Fruit fly (Drosophila melanogaster) whole organism, embryonic: ENCODE data around the gene CG3149.

ENCODE experiments used
- Antp ChIP-seq: fragments of 200-800 bp; sonication (Bioruptor generic); optimal IDR thresholded peaks from 3 replicates; lab custom pipeline; 2016; ENCODE audit warnings: missing biosample characterization, missing genetic modification characterization
- B-H2 ChIP-seq: fragments of 200-800 bp; sonication (Bioruptor generic); optimal IDR thresholded peaks from 2 replicates; lab custom pipeline; 2018; ENCODE audit warnings: missing biosample characterization, mild to moderate bottlenecking, missing genetic modification characterization
- CG10267 ChIP-seq: fragments of 200-800 bp; sonication (Bioruptor generic); optimal IDR thresholded peaks from 2 replicates; lab custom pipeline; 2018; ENCODE audit warnings: missing biosample characterization, mild to moderate bottlenecking, missing genetic modification characterization, moderate library complexity
- CG11456 ChIP-seq: fragments of 200-800 bp; sonication (Bioruptor generic); IDR thresholded peaks from 3 replicates; pipeline ENCODE4 v1.3.6; 2022; ENCODE audit warnings: missing biosample characterization, missing genetic modification characterization
- CG12219 ChIP-seq: fragments of 200-800 bp; sonication (Bioruptor generic); optimal IDR thresholded peaks from 3 replicates; lab custom pipeline; 2018; ENCODE audit warnings: missing biosample characterization, mild to moderate bottlenecking, missing genetic modification characterization
- CG14050 ChIP-seq: fragments of 200-800 bp; sonication (Bioruptor generic); IDR thresholded peaks from 3 replicates; pipeline ENCODE4 v1.3.6; 2022; ENCODE audit warnings: missing biosample characterization, missing genetic modification characterization
- CG14860 ChIP-seq: fragments of 200-800 bp; sonication (Bioruptor generic); IDR thresholded peaks from 3 replicates; pipeline ENCODE4 v1.3.6; 2022; ENCODE audit warnings: missing biosample characterization, missing genetic modification characterization; ENCODE audit not compliant: partially characterized antibody
- CG1647 ChIP-seq: fragments of 200-800 bp; sonication (Bioruptor generic); optimal IDR thresholded peaks from 3 replicates; lab custom pipeline; 2016; ENCODE audit warnings: missing biosample characterization, missing genetic modification characterization
- CG17568 ChIP-seq: fragments of 200-800 bp; sonication (Bioruptor generic); optimal IDR thresholded peaks from 2 replicates; lab custom pipeline; 2018; ENCODE audit warnings: missing biosample characterization, mild to moderate bottlenecking, missing genetic modification characterization, moderate library complexity
- CG18619 ChIP-seq: fragments of 200-800 bp; sonication (Bioruptor generic); optimal IDR thresholded peaks from 3 replicates; lab custom pipeline; 2017; ENCODE audit warnings: missing biosample characterization, mild to moderate bottlenecking, missing genetic modification characterization
- CG32767 ChIP-seq: fragments of 200-800 bp; sonication (Bioruptor generic); IDR thresholded peaks from 2 replicates; pipeline ENCODE4 v1.3.6; 2022; ENCODE audit warnings: missing biosample characterization, missing genetic modification characterization
- CG4404 ChIP-seq: fragments of 200-800 bp; sonication (Bioruptor generic); IDR thresholded peaks from 2 replicates; pipeline ENCODE4 v1.3.6; 2022; ENCODE audit warnings: missing biosample characterization, missing genetic modification characterization
- CG5180 ChIP-seq: fragments of 200-800 bp; sonication (Bioruptor generic); optimal IDR thresholded peaks from 3 replicates; lab custom pipeline; 2017; ENCODE audit warnings: missing biosample characterization, missing genetic modification characterization, mild to moderate bottlenecking, moderate library complexity, missing genetic modification reagents
- CG8944 ChIP-seq: fragments of 200-800 bp; sonication (Bioruptor generic); optimal IDR thresholded peaks from 3 replicates; lab custom pipeline; 2016; ENCODE audit warnings: missing biosample characterization, missing genetic modification characterization
- CHES-1-like ChIP-seq: fragments of 200-800 bp; sonication (Bioruptor generic); optimal IDR thresholded peaks from 2 replicates; lab custom pipeline; 2016; ENCODE audit warnings: missing biosample characterization, missing genetic modification characterization
- CTCF ChIP-seq: fragments of 200-800 bp; sonication (Bioruptor generic); optimal IDR thresholded peaks from 2 replicates; lab custom pipeline; 2017; ENCODE audit warnings: missing biosample characterization, mild to moderate bottlenecking, missing genetic modification characterization, moderate library complexity
- Camta ChIP-seq: fragments of 200-800 bp; sonication (Bioruptor generic); optimal IDR thresholded peaks from 2 replicates; lab custom pipeline; 2016; ENCODE audit warnings: missing biosample characterization, missing genetic modification characterization
- CrebB ChIP-seq: fragments of 200-800 bp; sonication (Bioruptor generic); optimal IDR thresholded peaks from 3 replicates; lab custom pipeline; 2018; ENCODE audit warnings: missing biosample characterization, mild to moderate bottlenecking, missing genetic modification characterization
- D19B ChIP-seq: fragments of 200-800 bp; sonication (Bioruptor generic); optimal IDR thresholded peaks from 2 replicates; lab custom pipeline; 2017; ENCODE audit warnings: missing biosample characterization, mild to moderate bottlenecking, missing genetic modification characterization
- Dbx ChIP-seq: fragments of 200-800 bp; sonication (Bioruptor generic); IDR thresholded peaks from 3 replicates; pipeline ENCODE4 v1.3.6; 2022; ENCODE audit warnings: missing biosample characterization, missing genetic modification characterization
- Dek ChIP-seq: fragments of 200-800 bp; sonication (Bioruptor generic); optimal IDR thresholded peaks from 3 replicates; lab custom pipeline; 2019; ENCODE audit warnings: missing biosample characterization, mild to moderate bottlenecking, missing genetic modification characterization, moderate library complexity
- Drgx ChIP-seq: fragments of 200-800 bp; sonication (Bioruptor generic); IDR thresholded peaks from 2 replicates; pipeline ENCODE4 v1.3.6; 2022; ENCODE audit warnings: missing biosample characterization, missing genetic modification characterization
- Eip74EF ChIP-seq, 2 experiments: fragments of 200-800 bp in 1 of 2; fragments of >200 bp in 1 of 2; sonication (Bioruptor generic) in 1 of 2; optimal IDR thresholded peaks; 2 replicates each; lab custom pipeline; 2017 to 2019; ENCODE audit warnings: missing biosample characterization in 2 of 2, missing genetic modification characterization in 2 of 2, mild to moderate bottlenecking in 1 of 2, moderate library complexity in 1 of 2
- Elba2 ChIP-seq: fragments of 200-800 bp; sonication (Bioruptor generic); optimal IDR thresholded peaks from 3 replicates; lab custom pipeline; 2016; ENCODE audit warnings: missing biosample characterization, missing genetic modification characterization
- Ets65A ChIP-seq: fragments of 200-800 bp; sonication (Bioruptor generic); peaks from one replicate; lab custom pipeline; 2016; ENCODE audit warnings: missing biosample characterization, missing genetic modification characterization
- H15 ChIP-seq: fragments of 200-800 bp; sonication (Bioruptor generic); IDR thresholded peaks from 3 replicates; pipeline ENCODE4 v1.3.6; 2022; ENCODE audit warnings: missing biosample characterization, missing genetic modification characterization
- Hmr ChIP-seq: fragments of 200-800 bp; sonication (Bioruptor generic); optimal IDR thresholded peaks from 3 replicates; lab custom pipeline; 2017; ENCODE audit warnings: mild to moderate bottlenecking, missing biosample characterization, missing genetic modification reagents, missing genetic modification characterization
- Meics ChIP-seq: fragments of 200-800 bp; sonication (Bioruptor generic); optimal IDR thresholded peaks from 2 replicates; lab custom pipeline; 2017; ENCODE audit warnings: missing biosample characterization, mild to moderate bottlenecking, missing genetic modification characterization
- NC2β ChIP-seq: fragments of 200-800 bp; sonication (Bioruptor generic); optimal IDR thresholded peaks from 2 replicates; lab custom pipeline; 2016; ENCODE audit warnings: missing biosample characterization, missing genetic modification characterization
- Neu2 ChIP-seq: fragments of 200-800 bp; sonication (Bioruptor generic); optimal IDR thresholded peaks from 3 replicates; lab custom pipeline; 2016; ENCODE audit warnings: missing biosample characterization, missing genetic modification characterization, borderline replicate concordance
- Ptx1 ChIP-seq: fragments of 200-800 bp; sonication (Bioruptor generic); IDR thresholded peaks from 2 replicates; pipeline ENCODE4 v1.3.6; 2022; ENCODE audit warnings: missing biosample characterization, missing genetic modification characterization
- Sox102F ChIP-seq: fragments of 200-800 bp; sonication (Bioruptor generic); optimal IDR thresholded peaks from 2 replicates; lab custom pipeline; 2018; ENCODE audit warnings: missing biosample characterization, mild to moderate bottlenecking, missing genetic modification characterization, moderate library complexity
- Sry-β ChIP-seq: fragments of 200-800 bp; sonication (Bioruptor generic); optimal IDR thresholded peaks from 2 replicates; lab custom pipeline; 2018; ENCODE audit warnings: missing biosample characterization, mild to moderate bottlenecking, missing genetic modification characterization, moderate library complexity
- Xbp1 ChIP-seq: fragments of 200-800 bp; sonication (Bioruptor generic); optimal IDR thresholded peaks from 3 replicates; lab custom pipeline; 2016; ENCODE audit warnings: missing biosample characterization, mild to moderate bottlenecking, missing genetic modification characterization
- ase ChIP-seq: fragments of 200-800 bp; sonication (Bioruptor generic); IDR thresholded peaks from 3 replicates; pipeline ENCODE4 v1.3.6; 2022; ENCODE audit warnings: missing biosample characterization, missing genetic modification characterization
- dati ChIP-seq: fragments of 200-800 bp; sonication (Bioruptor generic); IDR thresholded peaks from 2 replicates; pipeline ENCODE4 v1.3.6; 2022; ENCODE audit warnings: missing biosample characterization, missing genetic modification characterization
- fd102C ChIP-seq: fragments of 200-800 bp; sonication (Bioruptor generic); optimal IDR thresholded peaks from 2 replicates; lab custom pipeline; 2018; ENCODE audit warnings: missing biosample characterization, mild to moderate bottlenecking, missing genetic modification characterization, moderate library complexity
- grn ChIP-seq: fragments of 200-800 bp; sonication (Bioruptor generic); optimal IDR thresholded peaks from 3 replicates; lab custom pipeline; 2017; ENCODE audit warnings: missing biosample characterization, missing genetic modification characterization
- gsb ChIP-seq: fragments of 200-800 bp; sonication (Bioruptor generic); IDR thresholded peaks from 2 replicates; pipeline ENCODE4 v1.3.6; 2022; ENCODE audit warnings: missing biosample characterization, missing genetic modification characterization
- ham ChIP-seq: fragments of 200-800 bp; sonication (Bioruptor generic); IDR thresholded peaks from 2 replicates; pipeline ENCODE4 v1.3.6; 2022; ENCODE audit warnings: missing biosample characterization, missing genetic modification characterization
- hb ChIP-seq: fragments of 200-800 bp; sonication (Bioruptor generic); IDR thresholded peaks from 3 replicates; pipeline ENCODE4 v1.3.6; 2022; ENCODE audit warnings: missing biosample characterization, missing genetic modification characterization; ENCODE audit not compliant: partially characterized antibody
- klu ChIP-seq: fragments of 200-800 bp; sonication (Bioruptor generic); IDR thresholded peaks from 2 replicates; pipeline ENCODE4 v1.3.6; 2022; ENCODE audit warnings: missing biosample characterization, missing genetic modification characterization
- lab ChIP-seq: fragments of 200-800 bp; sonication (Bioruptor generic); optimal IDR thresholded peaks from 3 replicates; lab custom pipeline; 2017; ENCODE audit warnings: missing biosample characterization, missing genetic modification characterization, mild to moderate bottlenecking, moderate library complexity, missing genetic modification reagents
- luna ChIP-seq: fragments of 200-800 bp; sonication (Bioruptor generic); optimal IDR thresholded peaks from 2 replicates; lab custom pipeline; 2016; ENCODE audit warnings: missing biosample characterization, missing genetic modification characterization
- mam ChIP-seq: fragments of 200-800 bp; sonication (Bioruptor generic); optimal IDR thresholded peaks from 3 replicates; lab custom pipeline; 2016; ENCODE audit warnings: missing biosample characterization, missing genetic modification characterization
- ro ChIP-seq: fragments of 200-800 bp; sonication (Bioruptor generic); IDR thresholded peaks from 2 replicates; pipeline ENCODE4 v1.3.6; 2022; ENCODE audit warnings: missing biosample characterization, missing genetic modification characterization
- run ChIP-seq: fragments of 200-800 bp; sonication (Bioruptor generic); optimal IDR thresholded peaks from 3 replicates; lab custom pipeline; 2018; ENCODE audit warnings: missing biosample characterization, mild to moderate bottlenecking, missing genetic modification characterization
- scrt ChIP-seq: fragments of 200-800 bp; sonication (Bioruptor generic); optimal IDR thresholded peaks from 2 replicates; lab custom pipeline; 2018; ENCODE audit warnings: missing biosample characterization, mild to moderate bottlenecking, missing genetic modification characterization, moderate library complexity
- sisA ChIP-seq: fragments of 200-800 bp; sonication (Bioruptor generic); IDR thresholded peaks from 2 replicates; pipeline ENCODE4 v1.3.6; 2022; ENCODE audit warnings: missing biosample characterization, missing genetic modification characterization
- ssp ChIP-seq: fragments of 200-800 bp; sonication (Bioruptor generic); IDR thresholded peaks from 2 replicates; pipeline ENCODE4 v1.3.6; 2022; ENCODE audit warnings: missing biosample characterization, missing genetic modification characterization
- usp ChIP-seq: fragments of >200 bp; optimal IDR thresholded peaks from 2 replicates; lab custom pipeline; 2017; ENCODE audit warnings: missing biosample characterization, missing genetic modification characterization

The CG3149 gene

dm6 chrX:5718476-5719012 lies 23.5 kb upstream of the CG3149 start (continued):
- TF ChIP-seq ssp (GFP tag; lab: Robert Waterston, UW): no peak
- TF ChIP-seq CG10267 (tag; lab: Kevin White, UChicago): peak; percentile 28
- no peak for TF ChIP-seq grn (GFP tag; lab: Kevin White, UChicago)
- no peak for TF ChIP-seq CTCF (GFP tag; lab: Kevin White, UChicago)
- peak; percentile 32 for TF ChIP-seq CG12219 (GFP tag; lab: Kevin White, UChicago)
- TF ChIP-seq Xbp1 (GFP tag; lab: Kevin White, UChicago): peak; percentile 43
- TF ChIP-seq usp (GFP tag; lab: Kevin White, UChicago): no peak
- no peak for TF ChIP-seq CG8944 (GFP tag; lab: Kevin White, UChicago)
- TF ChIP-seq Antp: no peak
- TF ChIP-seq dati (GFP tag; lab: Robert Waterston, UW): no peak
- no peak for TF ChIP-seq Ets65A (GFP tag; lab: Kevin White, UChicago)
- TF ChIP-seq lab: peak; percentile 87
- no peak for TF ChIP-seq H15 (GFP tag; lab: Robert Waterston, UW)
- peak; percentile 88 for TF ChIP-seq B-H2 (GFP tag; lab: Kevin White, UChicago)
- TF ChIP-seq Camta (GFP tag; lab: Kevin White, UChicago): no peak
- TF ChIP-seq CHES-1-like (GFP tag; lab: Kevin White, UChicago): no peak
- peak; percentile 51; the same call in 1 of the 2 replicates for TF ChIP-seq gsb (GFP tag; lab: Robert Waterston, UW)
- TF ChIP-seq klu (GFP tag; lab: Robert Waterston, UW): no peak
- TF ChIP-seq run (tag; lab: Kevin White, UChicago): peak; percentile 1
- TF ChIP-seq CG32767 (GFP tag; lab: Robert Waterston, UW): 0 out of 2 replicates have a peak, but pooled peaks have one; percentile 17
- TF ChIP-seq fd102C: no peak
- TF ChIP-seq scrt (GFP tag; lab: Kevin White, UChicago): peak; percentile 58
- no peak for TF ChIP-seq CG14860 (GFP tag; lab: Robert Waterston, UW)
- TF ChIP-seq Drgx (GFP tag; lab: Robert Waterston, UW): peak; percentile 50; the same call in 1 of the 2 replicates
- peak; percentile 16; the same call in 1 of the 3 replicates for TF ChIP-seq ase (GFP tag; lab: Robert Waterston, UW)
- TF ChIP-seq Sox102F (GFP tag; lab: Kevin White, UChicago): peak; percentile 58
- TF ChIP-seq Hmr (GFP tag; lab: Kevin White, UChicago): peak; percentile 77
- peak; percentile 52 for TF ChIP-seq CG17568 (GFP tag; lab: Kevin White, UChicago)
- TF ChIP-seq Neu2: no peak
- no peak for TF ChIP-seq CG5180 (GFP tag; lab: Kevin White, UChicago)
- no peak for TF ChIP-seq hb
- peak; percentile 8 for TF ChIP-seq CrebB (tag; lab: Kevin White, UChicago)
- TF ChIP-seq ham (GFP tag; lab: Robert Waterston, UW): no peak
- no peak for TF ChIP-seq CG4404 (GFP tag; lab: Robert Waterston, UW)
- TF ChIP-seq Ptx1 (GFP tag; lab: Robert Waterston, UW): peak; percentile 67
- peak; percentile 80 for TF ChIP-seq Meics (GFP tag; lab: Kevin White, UChicago)
- TF ChIP-seq mam (GFP tag; lab: Kevin White, UChicago): no peak
- no peak for TF ChIP-seq Eip74EF (GFP tag; optimal IDR thresholded peaks at IDR 0.05; lab: Kevin White, UChicago)
- peak; percentile 79 for TF ChIP-seq CG11456 (GFP tag; lab: Robert Waterston, UW)
- TF ChIP-seq CG1647 (GFP tag; lab: Kevin White, UChicago): no peak
- 0 out of 3 replicates have a peak, but pooled peaks have one; percentile 12 for TF ChIP-seq CG14050 (GFP tag; lab: Robert Waterston, UW)
- TF ChIP-seq CG18619 (GFP tag; lab: Kevin White, UChicago): peak; percentile 44
- TF ChIP-seq NC2β: no peak
- TF ChIP-seq D19B (GFP tag; lab: Kevin White, UChicago): peak; percentile 50
- TF ChIP-seq ro: no peak
- peak; percentile 88 for TF ChIP-seq Dbx
- peak; percentile 57 for TF ChIP-seq sisA (GFP tag; lab: Robert Waterston, UW)
- no peak for TF ChIP-seq Sry-β (GFP tag; lab: Kevin White, UChicago)
- no peak for TF ChIP-seq Elba2 (GFP tag; lab: Kevin White, UChicago)
- peak; percentile 68 for TF ChIP-seq Dek (tag; lab: Kevin White, UChicago)
- TF ChIP-seq luna: no peak
